Fruit fly (Drosophila melanogaster): Measurements from ENCODE around the gene CG13698.

Gene CG13698

DNA sequence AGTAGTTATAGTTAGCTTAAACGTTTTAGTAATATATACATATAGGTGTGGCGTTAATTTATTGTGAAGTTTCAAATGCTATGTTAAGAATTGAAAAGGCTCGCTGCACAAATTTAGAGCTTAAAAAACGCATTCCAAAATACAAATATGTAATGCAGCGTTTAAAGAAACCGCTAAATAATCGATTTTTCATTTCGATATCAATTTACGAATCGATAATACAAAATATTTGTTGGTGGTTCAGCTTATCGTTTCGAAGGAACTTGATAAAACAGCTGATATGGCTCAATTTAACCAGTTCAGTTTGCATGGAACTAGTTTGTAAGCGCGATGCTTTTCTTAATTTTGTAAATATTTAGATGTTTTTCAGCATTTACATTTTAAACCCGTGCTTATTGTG lies 6.7 kb upstream of the CG13698 start, which contains the start of the genes CG32195 and CG7341 (continued):
- TF ChIP-seq CG3065 (GFP tag; optimal IDR thresholded peaks at IDR 0.05) (no peak), ttk (GFP tag; IDR thresholded peaks at IDR 0.05) (no peak), CG10431 (GFP tag; optimal IDR thresholded peaks at IDR 0.05) (no peak), HHEX (GFP tag; optimal IDR thresholded peaks at IDR 0.05) (no peak), fd3F (GFP tag; optimal IDR thresholded peaks at IDR 0.05) (no peak), CG34376 (GFP tag; optimal IDR thresholded peaks at IDR 0.05) (peak; percentile 6), E2f2 (GFP tag; IDR thresholded peaks at IDR 0.05) (peak; percentile 95), row (GFP tag; IDR thresholded peaks at IDR 0.05) (peak; percentile 19; the same call in 1 of the 3 replicates), dan (GFP tag; IDR thresholded peaks at IDR 0.05) (no peak), CG2875 (GFP tag; optimal IDR thresholded peaks at IDR 0.05) (no peak), BEAF-32 (GFP tag; optimal IDR thresholded peaks at IDR 0.05) (peak; percentile 46), ATbp (GFP tag; optimal IDR thresholded peaks at IDR 0.05) (no peak), CG4404 (GFP tag; IDR thresholded peaks at IDR 0.05) (no peak), sc (optimal IDR thresholded peaks at IDR 0.05) (no peak), sc (GFP tag; optimal IDR thresholded peaks at IDR 0.05) (no peak), peb (GFP tag; IDR thresholded peaks at IDR 0.05) (no peak), CG8281 (tag; optimal IDR thresholded peaks at IDR 0.05) (no peak), CG6254 (GFP tag; optimal IDR thresholded peaks at IDR 0.05) (no peak), CG7963 (GFP tag; IDR thresholded peaks at IDR 0.05; ENCODE audit: partially characterized antibody) (peak; percentile 80), Atf-2 (GFP tag; optimal IDR thresholded peaks at IDR 0.05) (no peak), Ptx1 (GFP tag; IDR thresholded peaks at IDR 0.05) (no peak), Dp (GFP tag; optimal IDR thresholded peaks at IDR 0.05) (peak; percentile 94), gce (GFP tag; IDR thresholded peaks at IDR 0.05) (no peak), Stat92E (GFP tag; optimal IDR thresholded peaks at IDR 0.05) (peak in 1 of 3 experiments; percentile 8), Fer1 (GFP tag; optimal IDR thresholded peaks at IDR 0.05) (peak; percentile 23), vvl (GFP tag; IDR thresholded peaks at IDR 0.05) (no peak), CG11085 (GFP tag; IDR thresholded peaks at IDR 0.05) (no peak), CG17568 (GFP tag; optimal IDR thresholded peaks at IDR 0.05) (peak; percentile 26), CG1024 (GFP tag; IDR thresholded peaks at IDR 0.05) (no peak), ab (GFP tag; optimal IDR thresholded peaks at IDR 0.05) (no peak), gcm2 (GFP tag; optimal IDR thresholded peaks at IDR 0.05) (no peak), Dip2 (GFP tag; IDR thresholded peaks at IDR 0.05) (no peak), lmd (GFP tag; IDR thresholded peaks at IDR 0.05) (no peak), CG18764 (GFP tag; optimal IDR thresholded peaks at IDR 0.05) (no peak), mam (GFP tag; optimal IDR thresholded peaks at IDR 0.05) (no peak), CG8478 (optimal IDR thresholded peaks at IDR 0.05) (no peak), CG8359 (GFP tag; optimal IDR thresholded peaks at IDR 0.05; ENCODE audit: borderline replicate concordance) (no peak), Hr3 (GFP tag; optimal IDR thresholded peaks at IDR 0.05) (no peak), CG2712 (tag; optimal IDR thresholded peaks at IDR 0.05) (no peak), CG13424 (tag; optimal IDR thresholded peaks at IDR 0.05) (no peak), jing (GFP tag; optimal IDR thresholded peaks at IDR 0.05) (no peak), bigmax (GFP tag; optimal IDR thresholded peaks at IDR 0.05) (no peak), org-1 (GFP tag; optimal IDR thresholded peaks at IDR 0.05) (no peak), CG11247 (GFP tag; IDR thresholded peaks at IDR 0.05) (no peak), fd64A (GFP tag; optimal IDR thresholded peaks at IDR 0.05) (no peak), trh (GFP tag; optimal IDR thresholded peaks at IDR 0.05) (no peak), B-H2 (GFP tag; optimal IDR thresholded peaks at IDR 0.05) (no peak), sug (tag; optimal IDR thresholded peaks at IDR 0.05) (peak; percentile 40), Atf3 (GFP tag; optimal IDR thresholded peaks at IDR 0.05) (no peak), kay (GFP tag; optimal IDR thresholded peaks at IDR 0.05) (no peak), cato (GFP tag; optimal IDR thresholded peaks at IDR 0.05; ENCODE audit: borderline replicate concordance) (no peak), CG3407 (GFP tag; optimal IDR thresholded peaks at IDR 0.05) (no peak)
